Fruit fly (Drosophila melanogaster) whole organism, prepupa: ENCODE results near the gene CG42538.

Experiments used
- Blimp-1 ChIP-seq: fragments of 200-800 bp; sonication (Bioruptor generic); optimal IDR thresholded peaks from 3 replicates; lab custom pipeline; 2017; ENCODE audit warnings: missing biosample characterization, missing genetic modification characterization, mild to moderate bottlenecking, moderate library complexity, missing genetic modification reagents
- CG10631 ChIP-seq: fragments of 200-800 bp; sonication (Bioruptor generic); optimal IDR thresholded peaks from 2 replicates; lab custom pipeline; 2016; ENCODE audit warnings: missing biosample characterization, missing genetic modification characterization
- CG10669 ChIP-seq: fragments of 200-800 bp; sonication (Bioruptor generic); optimal IDR thresholded peaks from 3 replicates; lab custom pipeline; 2018; ENCODE audit warnings: missing biosample characterization, mild to moderate bottlenecking, missing genetic modification characterization, moderate library complexity
- CG11762 ChIP-seq: fragments of 200-800 bp; sonication (Bioruptor generic); optimal IDR thresholded peaks from 3 replicates; lab custom pipeline; 2016; ENCODE audit warnings: missing biosample characterization, missing genetic modification characterization; ENCODE audit not compliant: insufficient read depth
- CG11902 ChIP-seq: fragments of 200-800 bp; sonication (Bioruptor generic); optimal IDR thresholded peaks from 3 replicates; lab custom pipeline; 2016; ENCODE audit warnings: missing biosample characterization, missing genetic modification characterization
- CG15336 ChIP-seq: fragments of 200-800 bp; sonication (Bioruptor generic); IDR thresholded peaks from 2 replicates; pipeline ENCODE4 v1.3.6; 2022; ENCODE audit warnings: missing biosample characterization, missing genetic modification characterization
- CG1621 ChIP-seq: fragments of 200-800 bp; sonication (Bioruptor generic); optimal IDR thresholded peaks from 3 replicates; lab custom pipeline; 2018; ENCODE audit warnings: missing biosample characterization, mild to moderate bottlenecking, missing genetic modification characterization
- CG16779 ChIP-seq: fragments of 200-800 bp; sonication (Bioruptor generic); optimal IDR thresholded peaks from 3 replicates; lab custom pipeline; 2017; ENCODE audit warnings: missing biosample characterization, mild to moderate bottlenecking, missing genetic modification characterization
- CG3032 ChIP-seq: fragments of 200-800 bp; optimal IDR thresholded peaks from 2 replicates; lab custom pipeline; 2019; ENCODE audit warnings: missing biosample characterization, mild to moderate bottlenecking, missing genetic modification characterization, moderate library complexity
- CG31627 ChIP-seq: fragments of 200-800 bp; sonication (Bioruptor generic); optimal IDR thresholded peaks from 3 replicates; lab custom pipeline; 2016; ENCODE audit warnings: missing biosample characterization, missing genetic modification characterization
- CG32006 ChIP-seq: fragments of 200-800 bp; sonication (Bioruptor generic); optimal IDR thresholded peaks from 3 replicates; lab custom pipeline; 2017; ENCODE audit warnings: missing biosample characterization, mild to moderate bottlenecking, missing genetic modification characterization
- CG3919 ChIP-seq: fragments of 200-800 bp; sonication (Bioruptor generic); optimal IDR thresholded peaks from 3 replicates; lab custom pipeline; 2016; ENCODE audit warnings: missing biosample characterization, missing genetic modification characterization
- CG4318 ChIP-seq: fragments of 200-800 bp; sonication (Bioruptor generic); optimal IDR thresholded peaks from 3 replicates; lab custom pipeline; 2017; ENCODE audit warnings: missing biosample characterization, mild to moderate bottlenecking, missing genetic modification characterization
- CG6163 ChIP-seq: fragments of 200-800 bp; sonication (Bioruptor generic); IDR thresholded peaks from 3 replicates; pipeline ENCODE4 v1.3.6; 2022; ENCODE audit warnings: missing biosample characterization, missing genetic modification characterization
- CG6276 ChIP-seq: fragments of 200-800 bp; sonication (Bioruptor generic); optimal IDR thresholded peaks from 2 replicates; lab custom pipeline; 2017; ENCODE audit warnings: missing biosample characterization, mild to moderate bottlenecking, missing genetic modification characterization
- CG6792 ChIP-seq: fragments of 200-800 bp; sonication (Bioruptor generic); optimal IDR thresholded peaks from 3 replicates; lab custom pipeline; 2016; ENCODE audit warnings: missing biosample characterization, missing genetic modification characterization
- CG6808 ChIP-seq: fragments of 200-800 bp; sonication (Bioruptor generic); optimal IDR thresholded peaks from 3 replicates; lab custom pipeline; 2017; ENCODE audit warnings: missing biosample characterization, missing genetic modification characterization, mild to moderate bottlenecking, moderate library complexity, missing genetic modification reagents
- CG6854 ChIP-seq: fragments of 200-800 bp; sonication (Bioruptor generic); optimal IDR thresholded peaks from 2 replicates; lab custom pipeline; 2017; ENCODE audit warnings: missing biosample characterization, mild to moderate bottlenecking, missing genetic modification characterization
- CG7368 ChIP-seq: fragments of 200-800 bp; sonication (Bioruptor generic); optimal IDR thresholded peaks from 3 replicates; lab custom pipeline; 2016; ENCODE audit warnings: missing biosample characterization, missing genetic modification characterization
- CG8119 ChIP-seq: fragments of 200-800 bp; sonication (Bioruptor generic); IDR thresholded peaks from 3 replicates; pipeline ENCODE4 v1.3.6; 2022; ENCODE audit warnings: missing biosample characterization, missing genetic modification characterization
- CG8319 ChIP-seq: fragments of 200-800 bp; sonication (Bioruptor generic); optimal IDR thresholded peaks from 3 replicates; lab custom pipeline; 2016; ENCODE audit warnings: missing biosample characterization, missing genetic modification characterization
- CG8632 ChIP-seq: fragments of 200-800 bp; sonication (Bioruptor generic); optimal IDR thresholded peaks from 3 replicates; lab custom pipeline; 2016; ENCODE audit warnings: missing biosample characterization, missing genetic modification characterization
- CG9139 ChIP-seq: fragments of 200-800 bp; sonication (Bioruptor generic); optimal IDR thresholded peaks from 3 replicates; lab custom pipeline; 2017; ENCODE audit warnings: missing biosample characterization, mild to moderate bottlenecking, missing genetic modification characterization
- Eip75B ChIP-seq: fragments of 200-800 bp; sonication (Bioruptor generic); optimal IDR thresholded peaks from 3 replicates; lab custom pipeline; 2016; ENCODE audit warnings: missing biosample characterization, missing genetic modification characterization
- Eip78C ChIP-seq: fragments of 200-800 bp; sonication (Bioruptor generic); peaks from one replicate; lab custom pipeline; 2016; ENCODE audit warnings: missing biosample characterization, missing genetic modification characterization
- Eip93F ChIP-seq: fragments of 200-800 bp; sonication (Bioruptor generic); optimal IDR thresholded peaks from 2 replicates; lab custom pipeline; 2016; ENCODE audit warnings: missing biosample characterization, mild to moderate bottlenecking, missing genetic modification characterization
- Ets21C ChIP-seq: fragments of 200-800 bp; sonication (Bioruptor generic); optimal IDR thresholded peaks from 3 replicates; lab custom pipeline; 2016; ENCODE audit warnings: missing biosample characterization, missing genetic modification characterization
- Ets96B ChIP-seq: fragments of 200-800 bp; optimal IDR thresholded peaks from 2 replicates; lab custom pipeline; 2019; ENCODE audit warnings: missing biosample characterization, mild to moderate bottlenecking, missing genetic modification characterization, moderate library complexity
- Hr38 ChIP-seq: sonication (Bioruptor generic); optimal IDR thresholded peaks from 2 replicates; lab custom pipeline; 2016; ENCODE audit warnings: missing biosample characterization, missing genetic modification characterization
- Hr39 ChIP-seq: fragments of 200-800 bp; sonication (Bioruptor generic); optimal IDR thresholded peaks from 2 replicates; lab custom pipeline; 2016; ENCODE audit warnings: missing biosample characterization, missing genetic modification characterization
- Hr4 ChIP-seq: fragments of 200-800 bp; sonication (Bioruptor generic); optimal IDR thresholded peaks from 3 replicates; lab custom pipeline; 2016; ENCODE audit warnings: missing biosample characterization, missing genetic modification characterization
- Lpt ChIP-seq: fragments of 200-800 bp; sonication (Bioruptor generic); optimal IDR thresholded peaks from 3 replicates; lab custom pipeline; 2016; ENCODE audit warnings: missing biosample characterization, missing genetic modification characterization
- Met ChIP-seq: fragments of 200-800 bp; sonication (Bioruptor generic); optimal IDR thresholded peaks from 3 replicates; lab custom pipeline; 2016; ENCODE audit warnings: missing biosample characterization, missing genetic modification characterization
- Smox ChIP-seq: fragments of 200-800 bp; sonication (Bioruptor generic); optimal IDR thresholded peaks from 3 replicates; lab custom pipeline; 2016; ENCODE audit warnings: missing biosample characterization, missing genetic modification characterization
- Sox14 ChIP-seq: fragments of 200-800 bp; sonication (Bioruptor generic); optimal IDR thresholded peaks from 3 replicates; lab custom pipeline; 2016; ENCODE audit warnings: missing biosample characterization, missing genetic modification characterization
- Sox15 ChIP-seq: fragments of 200-800 bp; sonication (Bioruptor generic); optimal IDR thresholded peaks from 3 replicates; lab custom pipeline; 2016; ENCODE audit warnings: missing biosample characterization, missing genetic modification characterization
- achi ChIP-seq: fragments of 200-800 bp; sonication (Bioruptor generic); optimal IDR thresholded peaks from 3 replicates; lab custom pipeline; 2016; ENCODE audit warnings: missing biosample characterization, missing genetic modification characterization
- acj6 ChIP-seq: fragments of 200-800 bp; sonication (Bioruptor generic); optimal IDR thresholded peaks from 3 replicates; lab custom pipeline; 2016; ENCODE audit warnings: missing biosample characterization, missing genetic modification characterization
- cyc ChIP-seq: fragments of 200-800 bp; sonication (Bioruptor generic); optimal IDR thresholded peaks from 3 replicates; lab custom pipeline; 2016; ENCODE audit warnings: missing biosample characterization, missing genetic modification characterization
- eg ChIP-seq: fragments of 200-800 bp; sonication (Bioruptor generic); IDR thresholded peaks from 3 replicates; pipeline ENCODE4 v1.3.6; 2022; ENCODE audit warnings: missing biosample characterization, missing genetic modification characterization
- esn ChIP-seq: fragments of 200-800 bp; sonication (Bioruptor generic); optimal IDR thresholded peaks from 2 replicates; lab custom pipeline; 2016; ENCODE audit warnings: missing biosample characterization, mild to moderate bottlenecking, missing genetic modification characterization, moderate library complexity
- fd59A ChIP-seq: fragments of 200-800 bp; sonication (Bioruptor generic); optimal IDR thresholded peaks from 2 replicates; lab custom pipeline; 2017; ENCODE audit warnings: missing biosample characterization, mild to moderate bottlenecking, missing genetic modification characterization, missing genetic modification reagents
- fkh ChIP-seq: fragments of 200-800 bp; sonication (Bioruptor generic); optimal IDR thresholded peaks from 3 replicates; lab custom pipeline; 2017; ENCODE audit warnings: missing biosample characterization, mild to moderate bottlenecking, missing genetic modification characterization, moderate library complexity
- lz ChIP-seq: fragments of 200-800 bp; sonication (Bioruptor generic); optimal IDR thresholded peaks from 3 replicates; lab custom pipeline; 2016; ENCODE audit warnings: missing biosample characterization, missing genetic modification characterization
- net ChIP-seq: fragments of 200-800 bp; sonication (Bioruptor generic); optimal IDR thresholded peaks from 3 replicates; lab custom pipeline; 2016; ENCODE audit warnings: missing biosample characterization, missing genetic modification characterization
- pdm3 ChIP-seq: fragments of 200-800 bp; sonication (Bioruptor generic); optimal IDR thresholded peaks from 3 replicates; lab custom pipeline; 2016; ENCODE audit warnings: missing biosample characterization, missing genetic modification characterization
- salr ChIP-seq, 2 experiments: fragments of 200-800 bp; sonication (Bioruptor generic); optimal IDR thresholded peaks; 3 replicates each; lab custom pipeline; 2016 to 2018; ENCODE audit warnings: missing biosample characterization in 2 of 2, missing genetic modification characterization in 2 of 2, mild to moderate bottlenecking in 1 of 2
- ss ChIP-seq, 2 experiments: fragments of 200-800 bp; sonication (Bioruptor generic); optimal IDR thresholded peaks; 2 replicates in 1 of 2; 3 replicates in 1 of 2; lab custom pipeline; 2017 to 2018; ENCODE audit warnings: mild to moderate bottlenecking in 2 of 2, missing biosample characterization in 2 of 2, missing genetic modification characterization in 2 of 2, moderate library complexity in 1 of 2
- svp ChIP-seq: fragments of 200-800 bp; sonication (Bioruptor generic); peaks from one replicate; lab custom pipeline; 2016; ENCODE audit warnings: missing biosample characterization, missing genetic modification characterization
- topi ChIP-seq: fragments of 200-800 bp; sonication (Bioruptor generic); optimal IDR thresholded peaks from 3 replicates; lab custom pipeline; 2016; ENCODE audit warnings: missing biosample characterization, missing genetic modification characterization
- vri ChIP-seq: fragments of 200-800 bp; sonication (Bioruptor generic); optimal IDR thresholded peaks from 3 replicates; lab custom pipeline; 2016; ENCODE audit warnings: missing biosample characterization, mild to moderate bottlenecking, missing genetic modification characterization

The CG42538 gene

dm6 chr3L:16049955-16050886 lies 15.9 kb downstream of the CG42538 start:
- TF ChIP-seq esn (GFP tag; lab: Kevin White, UChicago) (no peak), Sox15 (GFP tag; lab: Kevin White, UChicago) (no peak), CG4318 (no peak), Eip78C (peak; percentile 81), Eip75B (GFP tag; lab: Kevin White, UChicago) (no peak), Lpt (GFP tag; lab: Kevin White, UChicago) (peak; percentile 68), CG3032 (tag; lab: Kevin White, UChicago) (no peak), net (GFP tag; lab: Kevin White, UChicago) (peak; percentile 25), acj6 (no peak), Sox14 (GFP tag; lab: Kevin White, UChicago) (no peak), svp (GFP tag; lab: Kevin White, UChicago) (peak; percentile 38), salr (GFP tag; optimal IDR thresholded peaks at IDR 0.05; lab: Kevin White, UChicago) (no peak), CG10669 (GFP tag; lab: Kevin White, UChicago) (no peak), CG15336 (GFP tag; lab: Robert Waterston, UW) (peak; percentile 67), CG6808 (GFP tag; lab: Kevin White, UChicago) (peak; percentile 28), Blimp-1 (GFP tag; lab: Kevin White, UChicago) (no peak), Ets96B (no peak), CG32006 (GFP tag; lab: Kevin White, UChicago) (peak; percentile 52), eg (peak; percentile 89), CG6792 (no peak), pdm3 (GFP tag; lab: Kevin White, UChicago) (peak; percentile 8), achi (GFP tag; lab: Kevin White, UChicago) (no peak), Smox (no peak), CG10631 (GFP tag; lab: Kevin White, UChicago) (no peak), CG9139 (no peak), CG11762 (no peak), fd59A (no peak), CG8632 (GFP tag; lab: Kevin White, UChicago) (no peak), cyc (GFP tag; lab: Kevin White, UChicago) (no peak), CG8119 (peak; percentile 72), Ets21C (GFP tag; lab: Kevin White, UChicago) (no peak), vri (peak; percentile 86), CG11902 (no peak), Hr38 (GFP tag; lab: Kevin White, UChicago) (no peak), CG6163 (GFP tag; lab: Robert Waterston, UW) (peak; percentile 50), fkh (GFP tag; lab: Kevin White, UChicago) (peak; percentile 94), lz (GFP tag; lab: Kevin White, UChicago) (no peak), CG6276 (peak; percentile 77), Hr4 (GFP tag; lab: Kevin White, UChicago) (peak; percentile 17), topi (GFP tag; lab: Kevin White, UChicago) (no peak), CG3919 (GFP tag; lab: Kevin White, UChicago) (no peak), Met (GFP tag; lab: Kevin White, UChicago) (peak; percentile 21), CG1621 (tag; lab: Kevin White, UChicago) (no peak), CG16779 (tag; lab: Kevin White, UChicago) (peak; percentile 56), Eip93F (GFP tag; lab: Kevin White, UChicago) (peak; percentile 75), ss (GFP tag; optimal IDR thresholded peaks at IDR 0.05; lab: Kevin White, UChicago) (peak; percentile 15 to 17), CG8319 (no peak), Hr39 (GFP tag; lab: Kevin White, UChicago) (no peak), CG31627 (GFP tag; lab: Kevin White, UChicago) (no peak), CG7368 (no peak), CG6854 (peak; percentile 52)
